Comparison of ENCODE assay signal across 6 worm cellular contexts in genomic region chrII:9690067-9690632, ce11.
TF ChIP-seq lines count a peak whose summit lies in the region.

No protein-coding gene starts in this region.

TF ChIP-seq in whole organism, L1 larva, 84 proteins besides CTCF, POLR2A, EP300 and RAD21 (continues in another document):
- TF ChIP-seq egl-13 (tag; optimal IDR thresholded peaks at IDR 0.05; lab: Kevin White, UChicago) (peak; percentile 7), ces-1 (GFP tag; optimal IDR thresholded peaks at IDR 0.05; lab: Kevin White, UChicago) (peak; percentile 18), hlh-4 (tag; optimal IDR thresholded peaks at IDR 0.05; lab: Kevin White, UChicago) (no peak), mep-1 (tag; optimal IDR thresholded peaks at IDR 0.05; lab: Kevin White, UChicago) (no peak), fkh-10 (GFP tag; optimal IDR thresholded peaks at IDR 0.05; lab: Kevin White, UChicago) (peak; percentile 98), rnt-1 (tag; optimal IDR thresholded peaks at IDR 0.05; lab: Kevin White, UChicago) (no peak), F16B12.6 (tag; optimal IDR thresholded peaks at IDR 0.05; lab: Kevin White, UChicago) (no peak), sptf-1 (tag; optimal IDR thresholded peaks at IDR 0.05; lab: Kevin White, UChicago) (no peak), ceh-8 (GFP tag; optimal IDR thresholded peaks at IDR 0.05; lab: Kevin White, UChicago) (peak; percentile 96), pqm-1 (tag; optimal IDR thresholded peaks at IDR 0.05; lab: Kevin White, UChicago) (no peak), nhr-47 (tag; optimal IDR thresholded peaks at IDR 0.05; lab: Kevin White, UChicago) (peak; percentile 24), irx-1 (tag; optimal IDR thresholded peaks at IDR 0.05; lab: Kevin White, UChicago) (peak; percentile 9), snu-23 (GFP tag; optimal IDR thresholded peaks at IDR 0.05; lab: Kevin White, UChicago) (no peak), egl-27 (tag; optimal IDR thresholded peaks at IDR 0.05; lab: Kevin White, UChicago) (no peak), blmp-1 (tag; optimal IDR thresholded peaks at IDR 0.05; lab: Kevin White, UChicago) (no peak), lin-13 (GFP tag; optimal IDR thresholded peaks at IDR 0.05; lab: Kevin White, UChicago) (no peak)

TF ChIP-seq in whole organism, L2 larva, 48 proteins besides CTCF, POLR2A, EP300 and RAD21 (continues in another document):
- TF ChIP-seq aly-2 (tag; optimal IDR thresholded peaks at IDR 0.05; lab: Kevin White, UChicago) = no peak
- TF ChIP-seq sma-3 (GFP tag; optimal IDR thresholded peaks at IDR 0.05; lab: Kevin White, UChicago) = no peak
- TF ChIP-seq elt-1 (tag; optimal IDR thresholded peaks at IDR 0.05; lab: Kevin White, UChicago) = no peak
- no peak for TF ChIP-seq zag-1 (tag; optimal IDR thresholded peaks at IDR 0.05; lab: Kevin White, UChicago)
- no peak for TF ChIP-seq ztf-4 (tag; optimal IDR thresholded peaks at IDR 0.05; lab: Kevin White, UChicago)
- no peak for TF ChIP-seq nhr-10 (tag; optimal IDR thresholded peaks at IDR 0.05; lab: Kevin White, UChicago)
- TF ChIP-seq nhr-21 (tag; optimal IDR thresholded peaks at IDR 0.05; lab: Kevin White, UChicago) = no peak
- TF ChIP-seq egl-27 (tag; optimal IDR thresholded peaks at IDR 0.05; lab: Kevin White, UChicago) = peak; percentile 33
- no peak for TF ChIP-seq ceh-16 (tag; optimal IDR thresholded peaks at IDR 0.05; lab: Kevin White, UChicago)
- no peak for TF ChIP-seq nhr-23 (tag; optimal IDR thresholded peaks at IDR 0.05; lab: Kevin White, UChicago)
- TF ChIP-seq mbf-1 (tag; optimal IDR thresholded peaks at IDR 0.05; lab: Kevin White, UChicago) = no peak
- TF ChIP-seq nhr-6 (tag; optimal IDR thresholded peaks at IDR 0.05; lab: Kevin White, UChicago) = no peak
- TF ChIP-seq unc-39 (tag; optimal IDR thresholded peaks at IDR 0.05; lab: Kevin White, UChicago) = no peak
- no peak for TF ChIP-seq ama-1 (optimal IDR thresholded peaks at IDR 0.05; lab: Kevin White, UChicago)
- TF ChIP-seq lin-39 (tag; optimal IDR thresholded peaks at IDR 0.05; lab: Kevin White, UChicago) = no peak
- no peak for TF ChIP-seq lin-13 (GFP tag; optimal IDR thresholded peaks at IDR 0.05; lab: Kevin White, UChicago)
- TF ChIP-seq lin-11 (tag; optimal IDR thresholded peaks at IDR 0.05; lab: Kevin White, UChicago) = no peak

TF ChIP-seq in whole organism, L3 larva, 47 proteins besides CTCF, POLR2A, EP300 and RAD21:
- TF ChIP-seq fkh-10 (GFP tag; optimal IDR thresholded peaks at IDR 0.05; lab: Kevin White, UChicago) (peak; percentile 96), ceh-82 (tag; optimal IDR thresholded peaks at IDR 0.05; lab: Kevin White, UChicago) (no peak), skn-1 (tag; optimal IDR thresholded peaks at IDR 0.05; lab: Kevin White, UChicago) (no peak), hmg-11 (tag; optimal IDR thresholded peaks at IDR 0.05; lab: Kevin White, UChicago) (no peak), ceh-16 (tag; optimal IDR thresholded peaks at IDR 0.05; lab: Kevin White, UChicago) (no peak), nhr-23 (tag; optimal IDR thresholded peaks at IDR 0.05; lab: Kevin White, UChicago) (no peak), lin-15B (tag; optimal IDR thresholded peaks at IDR 0.05; lab: Kevin White, UChicago) (no peak)

TF ChIP-seq in whole organism, L4 larva, 104 proteins besides CTCF, POLR2A, EP300 and RAD21:
- TF ChIP-seq daf-8 (GFP tag; IDR thresholded peaks at IDR 0.05; lab: Robert Waterston, UW) (no peak), ctbp-1 (GFP tag; IDR thresholded peaks at IDR 0.05; lab: Robert Waterston, UW) (peak; percentile 64), lsy-2 (tag; optimal IDR thresholded peaks at IDR 0.05; lab: Kevin White, UChicago) (peak in 1 of 2 experiments; percentile 12), ces-1 (GFP tag; optimal IDR thresholded peaks at IDR 0.05; lab: Kevin White, UChicago) (peak; percentile 73), fkh-10 (GFP tag; optimal IDR thresholded peaks at IDR 0.05; lab: Kevin White, UChicago) (peak; percentile 89)
TF ChIP-seq in whole organism, L4 larva: peak in this region for 4.

TF ChIP-seq in whole organism, late embryonic, 69 proteins besides CTCF, POLR2A, EP300 and RAD21:
- TF ChIP-seq tbx-7 (tag; optimal IDR thresholded peaks at IDR 0.05; lab: Kevin White, UChicago) (no peak), ets-4 (tag; optimal IDR thresholded peaks at IDR 0.05; lab: Kevin White, UChicago) (no peak), unc-42 (tag; optimal IDR thresholded peaks at IDR 0.05; lab: Kevin White, UChicago) (peak; percentile 78), ceh-14 (tag; optimal IDR thresholded peaks at IDR 0.05; lab: Kevin White, UChicago) (no peak), fkh-6 (tag; optimal IDR thresholded peaks at IDR 0.05; lab: Kevin White, UChicago) (no peak), ref-2 (tag; optimal IDR thresholded peaks at IDR 0.05; lab: Kevin White, UChicago) (no peak)

TF ChIP-seq in whole organism, mixed stage, embryonic, 35 proteins besides CTCF, POLR2A, EP300 and RAD21:
- TF ChIP-seq ces-1 (GFP tag; optimal IDR thresholded peaks at IDR 0.05; lab: Kevin White, UChicago) = peak; percentile 48
- no peak for TF ChIP-seq flh-1 (GFP tag; optimal IDR thresholded peaks at IDR 0.05; lab: Kevin White, UChicago)
- no peak for TF ChIP-seq lsy-2 (tag; optimal IDR thresholded peaks at IDR 0.05; lab: Kevin White, UChicago)
- no peak for TF ChIP-seq ztf-11 (tag; optimal IDR thresholded peaks at IDR 0.05; lab: Kevin White, UChicago)
- no peak for TF ChIP-seq hlh-1 (tag; optimal IDR thresholded peaks at IDR 0.05; lab: Kevin White, UChicago)
- no peak for TF ChIP-seq ceh-39 (tag; optimal IDR thresholded peaks at IDR 0.05; lab: Kevin White, UChicago)
- no peak for TF ChIP-seq nhr-76 (tag; optimal IDR thresholded peaks at IDR 0.05; lab: Kevin White, UChicago)
- TF ChIP-seq mls-2 (tag; optimal IDR thresholded peaks at IDR 0.05; lab: Kevin White, UChicago) = no peak

Comparison
In these comparisons a context has a peak if more than half of its experiments do, and no peak if none do; other contexts are left out.
1. Of the 29 proteins assayed by ChIP-seq in both whole organism, L4 larva and whole organism, L1 larva: peak only in whole organism, L4 larva: none; only in whole organism, L1 larva: none; in both: ces-1 and fkh-10; in neither: 26; mixed calls (peak in some experiments, not most) for 1.